Worm (Caenorhabditis elegans): ENCODE results near the gene Y51H7C.8.

The Y51H7C.8 gene

ce11 chrII:1371533-1371932 is 30.0 kb upstream of the Y51H7C.8 start:
- TF ChIP-seq lin-39 (tag; optimal IDR thresholded peaks at IDR 0.05) (no peak), sem-4 (tag; optimal IDR thresholded peaks at IDR 0.05) (no peak), alr-1 (tag; optimal IDR thresholded peaks at IDR 0.05) (no peak), mbf-1 (tag; optimal IDR thresholded peaks at IDR 0.05) (no peak), unc-62 (GFP tag; optimal IDR thresholded peaks at IDR 0.05) (no peak), peb-1 (tag; optimal IDR thresholded peaks at IDR 0.05) (no peak), F13H6.1 (tag; optimal IDR thresholded peaks at IDR 0.05) (no peak), sma-3 (GFP tag; optimal IDR thresholded peaks at IDR 0.05) (no peak), sma-9 (GFP tag; optimal IDR thresholded peaks at IDR 0.05) (no peak), sma-9 (tag; optimal IDR thresholded peaks at IDR 0.05) (no peak), egl-27 (tag; optimal IDR thresholded peaks at IDR 0.05) (no peak), lin-11 (tag; optimal IDR thresholded peaks at IDR 0.05) (no peak), nhr-129 (tag; optimal IDR thresholded peaks at IDR 0.05) (no peak), lin-13 (GFP tag; optimal IDR thresholded peaks at IDR 0.05) (no peak), gmeb-1 (tag; optimal IDR thresholded peaks at IDR 0.05) (no peak)

- TF ChIP-seq nhr-6 (tag; optimal IDR thresholded peaks at IDR 0.05) (no peak), ceh-82 (tag; optimal IDR thresholded peaks at IDR 0.05) (no peak), nhr-12 (tag; optimal IDR thresholded peaks at IDR 0.05) (no peak), nhr-10 (tag; optimal IDR thresholded peaks at IDR 0.05) (no peak)
Measured at ce11 chrII:1372138-1372537, 29.4 kb upstream of the Y51H7C.8 start.

ce11 chrII:1372966-1373365 is 28.6 kb upstream of the Y51H7C.8 start:
- no peak for TF ChIP-seq snpc-4 (tag; optimal IDR thresholded peaks at IDR 0.05)
- TF ChIP-seq ztf-4 (tag; optimal IDR thresholded peaks at IDR 0.05) = no peak
- TF ChIP-seq sma-9 (GFP tag; optimal IDR thresholded peaks at IDR 0.05) = no peak
- no peak for TF ChIP-seq sma-9 (tag; optimal IDR thresholded peaks at IDR 0.05)
- no peak for TF ChIP-seq ZK546.5 (tag; optimal IDR thresholded peaks at IDR 0.05)
- no peak for TF ChIP-seq sem-4 (tag; optimal IDR thresholded peaks at IDR 0.05)
- no peak for TF ChIP-seq lin-13 (GFP tag; optimal IDR thresholded peaks at IDR 0.05)
- no peak for TF ChIP-seq nhr-237 (tag; optimal IDR thresholded peaks at IDR 0.05)
- no peak for TF ChIP-seq gmeb-1 (tag; optimal IDR thresholded peaks at IDR 0.05)
- no peak for TF ChIP-seq F13H6.1 (tag; optimal IDR thresholded peaks at IDR 0.05)
- no peak for TF ChIP-seq ceh-82 (tag; optimal IDR thresholded peaks at IDR 0.05)
- no peak for TF ChIP-seq peb-1 (tag; optimal IDR thresholded peaks at IDR 0.05)
- no peak for TF ChIP-seq ztf-1 (GFP tag; conservative IDR thresholded peaks at IDR 0.05)
- no peak for TF ChIP-seq R02D3.7 (tag; optimal IDR thresholded peaks at IDR 0.05)
- no peak for TF ChIP-seq crh-2 (tag; optimal IDR thresholded peaks at IDR 0.05)
- no peak for TF ChIP-seq blmp-1 (tag; optimal IDR thresholded peaks at IDR 0.05; ENCODE audit: insufficient read depth)
- no peak for TF ChIP-seq zag-1 (tag; optimal IDR thresholded peaks at IDR 0.05)
- no peak for TF ChIP-seq mab-5 (tag; optimal IDR thresholded peaks at IDR 0.05)
- no peak for TF ChIP-seq nhr-25 (tag; optimal IDR thresholded peaks at IDR 0.05)
- TF ChIP-seq nhr-12 (tag; optimal IDR thresholded peaks at IDR 0.05) = no peak

- TF ChIP-seq ztf-11 (tag; optimal IDR thresholded peaks at IDR 0.05) = no peak
Measured at ce11 chrII:1374486-1374885, 27.1 kb upstream of the Y51H7C.8 start.

ce11 chrII:1374889-1375288 is 26.7 kb upstream of the Y51H7C.8 start, which contains the start of gene rog-1:
TSS of gene rog-1 (minus strand) at chrII:1374989.
- TF ChIP-seq nhr-10 (tag; optimal IDR thresholded peaks at IDR 0.05) = no peak
- no peak for TF ChIP-seq nhr-11 (tag; optimal IDR thresholded peaks at IDR 0.05)
- no peak for TF ChIP-seq F13H6.1 (tag; optimal IDR thresholded peaks at IDR 0.05)
- no peak for TF ChIP-seq mdl-1 (tag; optimal IDR thresholded peaks at IDR 0.05)
- TF ChIP-seq nhr-6 (tag; optimal IDR thresholded peaks at IDR 0.05) = no peak
- no peak for TF ChIP-seq unc-39 (tag; optimal IDR thresholded peaks at IDR 0.05)

- TF ChIP-seq nhr-11 (tag; optimal IDR thresholded peaks at IDR 0.05) = no peak
- TF ChIP-seq skn-1 (tag; optimal IDR thresholded peaks at IDR 0.05) = no peak
- no peak for TF ChIP-seq nhr-6 (tag; optimal IDR thresholded peaks at IDR 0.05)
- TF ChIP-seq ztf-1 (GFP tag; conservative IDR thresholded peaks at IDR 0.05) = no peak
- peak; percentile 37 for TF ChIP-seq F13H6.1 (tag; optimal IDR thresholded peaks at IDR 0.05)
- no peak for TF ChIP-seq fos-1 (tag; optimal IDR thresholded peaks at IDR 0.05)
- TF ChIP-seq R02D3.7 (tag; optimal IDR thresholded peaks at IDR 0.05) = no peak
- TF ChIP-seq dmd-4 (tag; optimal IDR thresholded peaks at IDR 0.05) = no peak
- TF ChIP-seq ceh-16 (tag; optimal IDR thresholded peaks at IDR 0.05) = no peak
- TF ChIP-seq mbf-1 (tag; optimal IDR thresholded peaks at IDR 0.05) = no peak
- no peak for TF ChIP-seq nhr-23 (tag; optimal IDR thresholded peaks at IDR 0.05)
- TF ChIP-seq sem-4 (tag; optimal IDR thresholded peaks at IDR 0.05) = no peak
- no peak for TF ChIP-seq ztf-11 (tag; optimal IDR thresholded peaks at IDR 0.05)
- TF ChIP-seq unc-55 (GFP tag; optimal IDR thresholded peaks at IDR 0.05) = no peak
- TF ChIP-seq nhr-129 (tag; optimal IDR thresholded peaks at IDR 0.05) = peak; percentile 45
- peak in 1 of 2 experiments; percentile 35 for TF ChIP-seq lsy-2 (tag; optimal IDR thresholded peaks at IDR 0.05)
- no peak for TF ChIP-seq ceh-82 (tag; optimal IDR thresholded peaks at IDR 0.05)
- TF ChIP-seq elt-3 (tag; optimal IDR thresholded peaks at IDR 0.05) = no peak
Measured at ce11 chrII:1375627-1376026, 25.9 kb upstream of the Y51H7C.8 start.
